Fruit fly (Drosophila melanogaster) whole organism, embryonic: ENCODE measurements around the gene CG13928.

Experiments
- CG10209 ChIP-seq: fragments of 200-800 bp; sonication (Bioruptor generic); optimal IDR thresholded peaks from 3 replicates; lab custom pipeline; 2017; ENCODE audit warnings: missing biosample characterization, mild to moderate bottlenecking, missing genetic modification characterization, missing genetic modification reagents
- CG10543 ChIP-seq: fragments of 200-800 bp; sonication (Bioruptor generic); optimal IDR thresholded peaks from 3 replicates; lab custom pipeline; 2017; ENCODE audit warnings: missing biosample characterization, mild to moderate bottlenecking, missing genetic modification characterization, moderate library complexity
- CG11456 ChIP-seq: fragments of 200-800 bp; sonication (Bioruptor generic); IDR thresholded peaks from 3 replicates; pipeline ENCODE4 v1.3.6; 2022; ENCODE audit warnings: missing biosample characterization, missing genetic modification characterization
- CG11723 ChIP-seq: fragments of 200-800 bp; sonication (Bioruptor generic); optimal IDR thresholded peaks from 2 replicates; lab custom pipeline; 2017; ENCODE audit warnings: missing biosample characterization, mild to moderate bottlenecking, missing genetic modification characterization
- CG15479 ChIP-seq: fragments of 200-800 bp; sonication (Bioruptor generic); optimal IDR thresholded peaks from 3 replicates; lab custom pipeline; 2019; ENCODE audit warnings: missing biosample characterization, mild to moderate bottlenecking, missing genetic modification characterization, moderate library complexity
- CG17186 ChIP-seq: fragments of 200-800 bp; sonication (Bioruptor generic); optimal IDR thresholded peaks from 3 replicates; lab custom pipeline; 2017; ENCODE audit warnings: missing biosample characterization, missing genetic modification reagents, missing genetic modification characterization
- CG18262 ChIP-seq: fragments of 200-800 bp; optimal IDR thresholded peaks from 3 replicates; lab custom pipeline; 2019; ENCODE audit warnings: missing biosample characterization, mild to moderate bottlenecking, missing genetic modification characterization, moderate library complexity
- CG2129 ChIP-seq: fragments of 200-800 bp; sonication (Bioruptor generic); IDR thresholded peaks from 2 replicates; pipeline ENCODE4 v1.3.6; 2022; ENCODE audit warnings: missing biosample characterization, missing genetic modification characterization; ENCODE audit not compliant: partially characterized antibody
- CG4282 ChIP-seq: fragments of 200-800 bp; sonication (Bioruptor generic); optimal IDR thresholded peaks from 2 replicates; lab custom pipeline; 2016; ENCODE audit warnings: missing biosample characterization, missing genetic modification characterization
- CG6813 ChIP-seq: fragments of 200-800 bp; sonication (Bioruptor generic); optimal IDR thresholded peaks from 2 replicates; lab custom pipeline; 2017; ENCODE audit warnings: missing biosample characterization, missing genetic modification characterization, mild to moderate bottlenecking, moderate library complexity, missing genetic modification reagents
- CG8478 ChIP-seq: fragments of >200 bp; optimal IDR thresholded peaks from 2 replicates; lab custom pipeline; 2018
- CG8924 ChIP-seq: fragments of 200-800 bp; optimal IDR thresholded peaks from 3 replicates; lab custom pipeline; 2019; ENCODE audit warnings: missing biosample characterization, mild to moderate bottlenecking, missing genetic modification characterization, moderate library complexity
- CG9609 ChIP-seq: fragments of 200-800 bp; sonication (Bioruptor generic); optimal IDR thresholded peaks from 3 replicates; lab custom pipeline; 2016; ENCODE audit warnings: missing biosample characterization, missing genetic modification characterization
- CG9817 ChIP-seq: fragments of 200-800 bp; sonication (Bioruptor generic); optimal IDR thresholded peaks from 2 replicates; lab custom pipeline; 2018; ENCODE audit warnings: missing biosample characterization, mild to moderate bottlenecking, missing genetic modification characterization, moderate library complexity
- CG9932 ChIP-seq: fragments of 200-800 bp; sonication (Bioruptor generic); IDR thresholded peaks from 2 replicates; pipeline ENCODE4 v1.3.6; 2022; ENCODE audit warnings: missing biosample characterization, missing genetic modification characterization
- Dp ChIP-seq: fragments of 200-800 bp; sonication (Bioruptor generic); optimal IDR thresholded peaks from 2 replicates; lab custom pipeline; 2018; ENCODE audit warnings: missing biosample characterization, mild to moderate bottlenecking, missing genetic modification characterization, moderate library complexity
- Ets65A ChIP-seq: fragments of 200-800 bp; sonication (Bioruptor generic); peaks from one replicate; lab custom pipeline; 2016; ENCODE audit warnings: missing biosample characterization, missing genetic modification characterization
- Gsc ChIP-seq: fragments of 200-800 bp; sonication (Bioruptor generic); IDR thresholded peaks from 2 replicates; pipeline ENCODE4 v1.3.6; 2022; ENCODE audit warnings: missing biosample characterization, missing genetic modification characterization
- Hr3 ChIP-seq: fragments of 200-800 bp; sonication (Bioruptor generic); optimal IDR thresholded peaks from 3 replicates; lab custom pipeline; 2016; ENCODE audit warnings: missing biosample characterization, missing genetic modification characterization
- Hr78 ChIP-seq, 2 experiments: fragments of 200-800 bp in 1 of 2; fragments of >200 bp in 1 of 2; sonication (Bioruptor generic) in 1 of 2; optimal IDR thresholded peaks; 2 replicates each; lab custom pipeline; 2017 to 2019; ENCODE audit warnings: missing biosample characterization in 2 of 2, missing genetic modification characterization in 2 of 2, mild to moderate bottlenecking in 1 of 2, moderate library complexity in 1 of 2
- Lim3 ChIP-seq: fragments of 200-800 bp; sonication (Bioruptor generic); IDR thresholded peaks from 2 replicates; pipeline ENCODE4 v1.3.6; 2022; ENCODE audit warnings: missing biosample characterization, missing genetic modification characterization
- Med ChIP-seq: fragments of 200-800 bp; sonication (Bioruptor generic); peaks from one replicate; lab custom pipeline; 2016; ENCODE audit warnings: missing biosample characterization, missing genetic modification characterization, mild to moderate bottlenecking, inconsistent platforms, moderate library complexity
- Rfx ChIP-seq: fragments of 200-800 bp; sonication (Bioruptor generic); IDR thresholded peaks from 2 replicates; pipeline ENCODE4 v1.3.6; 2022; ENCODE audit warnings: missing biosample characterization, missing genetic modification characterization
- Sry-δ ChIP-seq: fragments of 200-800 bp; sonication (Bioruptor generic); optimal IDR thresholded peaks from 2 replicates; lab custom pipeline; 2016; ENCODE audit warnings: missing biosample characterization, missing genetic modification characterization
- TFAM ChIP-seq: fragments of 200-800 bp; sonication (Bioruptor generic); optimal IDR thresholded peaks from 2 replicates; lab custom pipeline; 2017; ENCODE audit warnings: missing biosample characterization, missing genetic modification characterization, inconsistent platforms
- Tbp ChIP-seq: fragments of >200 bp; optimal IDR thresholded peaks from 2 replicates; lab custom pipeline; 2018; ENCODE audit warnings: missing biosample characterization, missing genetic modification characterization
- ap ChIP-seq: fragments of 200-800 bp; sonication (Bioruptor generic); IDR thresholded peaks from 2 replicates; pipeline ENCODE4 v1.3.6; 2022; ENCODE audit warnings: missing biosample characterization, missing genetic modification characterization
- ato ChIP-seq: fragments of 200-800 bp; sonication (Bioruptor generic); IDR thresholded peaks from 2 replicates; pipeline ENCODE4 v1.3.6; 2022; ENCODE audit warnings: missing biosample characterization, missing genetic modification characterization; ENCODE audit not compliant: partially characterized antibody
- az2 ChIP-seq: fragments of 200-800 bp; sonication (Bioruptor generic); optimal IDR thresholded peaks from 3 replicates; lab custom pipeline; 2016; ENCODE audit warnings: missing biosample characterization, missing genetic modification characterization
- caup ChIP-seq: fragments of 200-800 bp; sonication (Bioruptor generic); optimal IDR thresholded peaks from 3 replicates; lab custom pipeline; 2017; ENCODE audit warnings: missing biosample characterization, mild to moderate bottlenecking, missing genetic modification characterization, moderate library complexity; ENCODE audit not compliant: severe bottlenecking
- dysf ChIP-seq: fragments of 200-800 bp; sonication (Bioruptor generic); IDR thresholded peaks from 3 replicates; pipeline ENCODE4 v1.3.6; 2022; ENCODE audit warnings: missing biosample characterization, missing genetic modification characterization
- gcm2 ChIP-seq: fragments of 200-800 bp; sonication (Bioruptor generic); optimal IDR thresholded peaks from 2 replicates; lab custom pipeline; 2016; ENCODE audit warnings: missing biosample characterization, missing genetic modification characterization
- gsb-n ChIP-seq: fragments of 200-800 bp; sonication (Bioruptor generic); optimal IDR thresholded peaks from 3 replicates; lab custom pipeline; 2018; ENCODE audit warnings: missing biosample characterization, mild to moderate bottlenecking, missing genetic modification characterization
- hb ChIP-seq: fragments of 200-800 bp; sonication (Bioruptor generic); IDR thresholded peaks from 3 replicates; pipeline ENCODE4 v1.3.6; 2022; ENCODE audit warnings: missing biosample characterization, missing genetic modification characterization; ENCODE audit not compliant: partially characterized antibody
- ken ChIP-seq: fragments of 200-800 bp; sonication (Bioruptor generic); IDR thresholded peaks from 3 replicates; pipeline ENCODE4 v1.3.6; 2022; ENCODE audit warnings: missing biosample characterization, missing genetic modification characterization
- kni ChIP-seq: fragments of 200-800 bp; sonication (Bioruptor generic); optimal IDR thresholded peaks from 3 replicates; lab custom pipeline; 2017; ENCODE audit warnings: mild to moderate bottlenecking, missing biosample characterization, missing genetic modification reagents, missing genetic modification characterization
- lov ChIP-seq, 2 experiments: fragments of 200-800 bp in 1 of 2; fragments of >200 bp in 1 of 2; sonication (Bioruptor generic) in 1 of 2; IDR thresholded peaks in 1 of 2; optimal IDR thresholded peaks in 1 of 2; 2 replicates in 1 of 2; 3 replicates in 1 of 2; pipeline versions ENCODE4 v1.3.6 to Lab custom; 2017 to 2022; ENCODE audit warnings: missing biosample characterization in 1 of 2, missing genetic modification characterization in 1 of 2
- mam ChIP-seq: fragments of 200-800 bp; sonication (Bioruptor generic); optimal IDR thresholded peaks from 3 replicates; lab custom pipeline; 2016; ENCODE audit warnings: missing biosample characterization, missing genetic modification characterization
- onecut ChIP-seq: fragments of 200-800 bp; sonication (Bioruptor generic); IDR thresholded peaks from 2 replicates; pipeline ENCODE4 v1.3.6; 2022; ENCODE audit warnings: missing biosample characterization, missing genetic modification characterization
- run ChIP-seq: fragments of 200-800 bp; sonication (Bioruptor generic); optimal IDR thresholded peaks from 3 replicates; lab custom pipeline; 2018; ENCODE audit warnings: missing biosample characterization, mild to moderate bottlenecking, missing genetic modification characterization
- sna ChIP-seq: fragments of 200-800 bp; sonication (Bioruptor generic); IDR thresholded peaks from 2 replicates; pipeline ENCODE4 v1.3.6; 2022; ENCODE audit warnings: missing biosample characterization, missing genetic modification characterization; ENCODE audit not compliant: partially characterized antibody
- sob ChIP-seq: fragments of 200-800 bp; sonication (Bioruptor generic); IDR thresholded peaks from 2 replicates; pipeline ENCODE4 v1.3.6; 2022; ENCODE audit warnings: missing biosample characterization, missing genetic modification characterization
- sqz ChIP-seq: fragments of 200-800 bp; sonication (Bioruptor generic); optimal IDR thresholded peaks from 3 replicates; lab custom pipeline; 2018; ENCODE audit warnings: missing biosample characterization, mild to moderate bottlenecking, missing genetic modification characterization
- trh ChIP-seq: fragments of 200-800 bp; sonication (Bioruptor generic); optimal IDR thresholded peaks from 2 replicates; lab custom pipeline; 2016; ENCODE audit warnings: missing biosample characterization, missing genetic modification characterization
- z ChIP-seq: fragments of 200-800 bp; sonication (Bioruptor generic); IDR thresholded peaks from 3 replicates; pipeline ENCODE4 v1.3.6; 2022; ENCODE audit warnings: missing biosample characterization, missing genetic modification characterization
- zfh2 ChIP-seq: fragments of 200-800 bp; sonication (Bioruptor generic); optimal IDR thresholded peaks from 2 replicates; lab custom pipeline; 2016; ENCODE audit warnings: missing biosample characterization, missing genetic modification characterization

Gene CG13928

DNA sequence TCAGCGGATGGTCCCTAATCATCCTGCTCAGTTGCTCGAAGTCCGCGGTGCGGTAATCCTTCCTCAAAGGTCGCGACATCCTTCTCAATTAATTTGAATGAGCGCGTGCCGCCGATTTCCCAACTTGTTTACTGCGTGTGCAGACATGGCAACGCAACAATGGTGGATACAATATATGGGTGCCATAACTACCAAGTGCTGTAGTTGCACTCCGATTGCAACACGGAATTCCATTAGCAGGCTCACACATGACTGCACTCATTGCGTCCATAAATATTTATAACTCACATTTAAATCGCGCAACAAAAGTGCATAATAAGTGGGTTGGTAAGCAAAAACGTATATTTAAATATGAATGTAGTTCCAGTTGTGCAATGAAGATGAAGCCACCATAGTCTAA, 44.5 kb upstream of the CG13928 start, which contains the start of gene CG13930:
CG13930 (minus strand) TSS at position 101 of the 400 bp plus-strand sequence.
- TF ChIP-seq sna = no peak
- peak; percentile 26 for TF ChIP-seq Ets65A (GFP tag; lab: Kevin White, UChicago)

dm6 chr3L:1670008-1670407, 41.8 kb upstream of the CG13928 start, which contains the start of gene RabX5:
Gene RabX5, minus strand, starts transcription at chr3L:1670108.
- no peak for TF ChIP-seq CG9817 (tag; lab: Kevin White, UChicago)
- TF ChIP-seq Med (GFP tag; lab: Kevin White, UChicago) = peak; percentile 55
- TF ChIP-seq CG8924 = no peak
- TF ChIP-seq TFAM = no peak
- TF ChIP-seq CG8478 = peak; percentile 4
- no peak for TF ChIP-seq CG10543 (GFP tag; lab: Kevin White, UChicago)
- no peak for TF ChIP-seq hb (GFP tag; lab: Robert Waterston, UW)
- TF ChIP-seq Sry-δ (GFP tag; lab: Kevin White, UChicago) = no peak
- TF ChIP-seq, all 482 proteins: peak for 2

- TF ChIP-seq z (GFP tag; lab: Robert Waterston, UW) (peak; percentile 39; the same call in 1 of the 3 replicates), Lim3 (peak; percentile 67), CG10209 (GFP tag; lab: Kevin White, UChicago) (peak; percentile 97), CG2129 (GFP tag; lab: Robert Waterston, UW) (no peak), ken (GFP tag; lab: Robert Waterston, UW) (peak; percentile 98), Tbp (GFP tag; lab: Kevin White, UChicago) (no peak), gcm2 (GFP tag; lab: Kevin White, UChicago) (peak; percentile 90), trh (GFP tag; lab: Kevin White, UChicago) (peak; percentile 93), lov (optimal IDR thresholded peaks at IDR 0.05; lab: Kevin White, UChicago) (no peak), lov (GFP tag; IDR thresholded peaks at IDR 0.05; lab: Robert Waterston, UW) (peak; percentile 97), Sry-δ (GFP tag; lab: Kevin White, UChicago) (peak; percentile 86), Hr78 (GFP tag; optimal IDR thresholded peaks at IDR 0.05; lab: Kevin White, UChicago) (no peak), CG15479 (peak; percentile 42), CG17186 (GFP tag; lab: Kevin White, UChicago) (peak; percentile 97), CG11456 (peak; percentile 98), Gsc (GFP tag; lab: Robert Waterston, UW) (peak; percentile 70), zfh2 (GFP tag; lab: Kevin White, UChicago) (peak; percentile 97), CG4282 (GFP tag; lab: Kevin White, UChicago) (peak; percentile 95), dysf (GFP tag; lab: Robert Waterston, UW) (peak; percentile 94), onecut (GFP tag; lab: Robert Waterston, UW) (peak; percentile 93), caup (GFP tag; lab: Kevin White, UChicago) (peak; percentile 99), sob (GFP tag; lab: Robert Waterston, UW) (peak; percentile 98), sna (peak; percentile 49; the same call in 1 of the 2 replicates), az2 (peak; percentile 89), ap (GFP tag; lab: Robert Waterston, UW) (peak; percentile 85), ato (GFP tag; lab: Robert Waterston, UW) (peak; percentile 67), CG9932 (GFP tag; lab: Robert Waterston, UW) (peak; percentile 96), sqz (GFP tag; lab: Kevin White, UChicago) (no peak), kni (GFP tag; lab: Kevin White, UChicago) (peak; percentile 96), CG11723 (GFP tag; lab: Kevin White, UChicago) (peak; percentile 94), Rfx (GFP tag; lab: Robert Waterston, UW) (peak; percentile 99), gsb-n (peak; percentile 92), CG8924 (peak; percentile 86), mam (GFP tag; lab: Kevin White, UChicago) (peak; percentile 97), CG9609 (GFP tag; lab: Kevin White, UChicago) (peak; percentile 98), run (tag; lab: Kevin White, UChicago) (peak; percentile 70), Dp (peak; percentile 87), Hr3 (GFP tag; lab: Kevin White, UChicago) (peak; percentile 92), CG18262 (peak; percentile 82), CG6813 (GFP tag; lab: Kevin White, UChicago) (peak; percentile 96)
These were observed 40.3 kb upstream of the CG13928 start, which contains the start of gene RpL23A for dm6 chr3L:1668504-1668903. Gene RpL23A, minus strand, starts transcription at chr3L:1668654.
